Worm (Caenorhabditis elegans) whole organism, L4 larva: Measurements from ENCODE around the gene srv-15.

Experiments used
- aly-2 ChIP-seq: sonication (generic microtip); optimal IDR thresholded peaks from 2 replicates; lab custom pipeline; 2018; ENCODE audit warnings: missing biosample characterization, missing genetic modification characterization
- ceh-82 ChIP-seq: sonication (generic microtip); optimal IDR thresholded peaks from 2 replicates; lab custom pipeline; 2017; ENCODE audit warnings: missing biosample characterization, missing genetic modification characterization
- daf-16 ChIP-seq, 3 experiments: sonication (generic microtip); optimal IDR thresholded peaks; 2 replicates each; lab custom pipeline; 2016 to 2017; ENCODE audit warnings: missing genetic modification characterization in 3 of 3, missing genetic modification reagents in 3 of 3, mild to moderate bottlenecking in 2 of 3, missing compliant biosample characterization in 2 of 3, missing biosample characterization in 1 of 3, moderate library complexity in 1 of 3
- lin-29 ChIP-seq: fragments of 200-800 bp; sonication (Bioruptor generic); IDR thresholded peaks from 2 replicates; pipeline ENCODE4 v1.3.6; 2022; ENCODE audit warnings: missing genetic modification reagents, missing genetic modification characterization, missing compliant biosample characterization
- nhr-10 ChIP-seq: fragments of 150-350 bp; optimal IDR thresholded peaks from 2 replicates; lab custom pipeline; 2014; ENCODE audit warnings: missing biosample characterization, missing genetic modification characterization
- nhr-237 ChIP-seq: sonication (generic microtip); optimal IDR thresholded peaks from 2 replicates; lab custom pipeline; 2017; ENCODE audit warnings: missing biosample characterization, missing genetic modification characterization
- pha-4 ChIP-seq, 2 experiments: fragments of 150-350 bp in 1 of 2; fragments of 200-800 bp in 1 of 2; sonication (Bioruptor generic) in 1 of 2; IDR thresholded peaks in 1 of 2; optimal IDR thresholded peaks in 1 of 2; 2 replicates each; pipeline versions ENCODE4 v1.3.6 to Lab custom; 2014 to 2022; ENCODE audit warnings: missing genetic modification characterization in 2 of 2, missing genetic modification reagents in 2 of 2, missing biosample characterization in 1 of 2, missing compliant biosample characterization in 1 of 2
- snpc-4 ChIP-seq: fragments of 150-350 bp; optimal IDR thresholded peaks from 2 replicates; lab custom pipeline; 2014; ENCODE audit warnings: missing biosample characterization, missing genetic modification characterization
- tra-1 ChIP-seq: fragments of 200-800 bp; sonication (Bioruptor generic); IDR thresholded peaks from 2 replicates; pipeline ENCODE4 v1.3.6; 2022; ENCODE audit warnings: missing genetic modification reagents, missing genetic modification characterization, missing compliant biosample characterization
- unc-130 ChIP-seq: sonication (generic microtip); optimal IDR thresholded peaks from 2 replicates; lab custom pipeline; 2016; ENCODE audit warnings: missing genetic modification reagents, missing genetic modification characterization, missing compliant biosample characterization
- zag-1 ChIP-seq: fragments of 150-350 bp; optimal IDR thresholded peaks from 2 replicates; lab custom pipeline; 2014; ENCODE audit warnings: missing biosample characterization, missing genetic modification characterization
- ztf-11 ChIP-seq: fragments of 150-350 bp; optimal IDR thresholded peaks from 2 replicates; lab custom pipeline; 2014; ENCODE audit warnings: missing biosample characterization, missing genetic modification characterization

- no peak for TF ChIP-seq snpc-4
- no peak for TF ChIP-seq ceh-82 (tag; lab: Kevin White, UChicago)
- TF ChIP-seq daf-16 (GFP tag; optimal IDR thresholded peaks at IDR 0.05; lab: Kevin White, UChicago) = no peak
- no peak for TF ChIP-seq daf-16 (tag; optimal IDR thresholded peaks at IDR 0.05; lab: Kevin White, UChicago)
- TF ChIP-seq zag-1 (tag; lab: Kevin White, UChicago) = no peak
- TF ChIP-seq tra-1 (GFP tag; lab: Robert Waterston, UW) = no peak
- no peak for TF ChIP-seq lin-29 (GFP tag; lab: Robert Waterston, UW)
- no peak for TF ChIP-seq unc-130 (GFP tag; lab: Kevin White, UChicago)
- no peak for TF ChIP-seq aly-2 (tag; lab: Kevin White, UChicago)
- TF ChIP-seq nhr-237 (tag; lab: Kevin White, UChicago) = no peak
- TF ChIP-seq nhr-10 = no peak
- no peak for TF ChIP-seq ztf-11 (tag; lab: Kevin White, UChicago)
- no peak for TF ChIP-seq pha-4 (GFP tag; IDR thresholded peaks at IDR 0.05; lab: Robert Waterston, UW)
- TF ChIP-seq pha-4 (tag; optimal IDR thresholded peaks at IDR 0.05; lab: Kevin White, UChicago) = no peak
These were observed 16.6 kb downstream of the srv-15 start for ce11 chrIV:15923000-15923399.
